Worm (Caenorhabditis elegans): ENCODE data around the gene apc-10.
A peak's percentile ranks its signal among the peaks of the same experiment; 100 is the strongest.

apc-10 gene

DNA sequence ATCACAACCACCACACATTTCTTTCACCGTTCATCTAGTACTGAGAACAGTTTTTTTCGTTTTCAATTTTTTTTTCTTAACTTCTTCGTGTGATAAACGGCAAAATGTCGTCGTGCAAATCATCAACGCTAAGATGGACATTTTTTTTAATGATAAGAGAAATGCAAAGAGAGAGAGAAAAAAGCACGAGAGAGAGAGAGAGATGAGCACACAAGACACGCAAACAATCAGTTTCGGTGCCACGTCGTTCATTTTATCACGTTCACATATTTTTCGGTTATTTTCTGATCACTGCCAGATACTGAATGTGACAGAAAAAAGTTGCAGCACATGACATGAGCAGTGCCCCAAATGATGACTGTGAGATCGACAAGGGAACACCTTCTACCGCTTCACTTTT lies 42.0 kb upstream of the apc-10 start, which contains the start of gene egl-9 (continued):
- no peak for TF ChIP-seq zip-2 (tag; optimal IDR thresholded peaks at IDR 0.05)
- no peak for TF ChIP-seq ceh-82 (tag; optimal IDR thresholded peaks at IDR 0.05)
- TF ChIP-seq unc-62 (GFP tag; optimal IDR thresholded peaks at IDR 0.05 in 1 of 2), result peak in 1 of 2 experiments; percentile 24
- TF ChIP-seq unc-62 (tag; optimal IDR thresholded peaks at IDR 0.05), result no peak
- no peak for TF ChIP-seq lir-3 (tag; optimal IDR thresholded peaks at IDR 0.05)
- 0 out of 2 replicates have a peak, but pooled peaks have one; percentile 16 for TF ChIP-seq Y75B8A.6 (GFP tag; IDR thresholded peaks at IDR 0.05)
- no peak for TF ChIP-seq R02D3.7 (tag; optimal IDR thresholded peaks at IDR 0.05)
- TF ChIP-seq lin-1 (GFP tag; IDR thresholded peaks at IDR 0.05), result 0 out of 2 replicates have a peak, but pooled peaks have one; percentile 15
- TF ChIP-seq cey-2 (tag; optimal IDR thresholded peaks at IDR 0.05; ENCODE audit: borderline replicate concordance, insufficient read depth), result no peak
- no peak for TF ChIP-seq ZK546.5 (tag; optimal IDR thresholded peaks at IDR 0.05)
- no peak for TF ChIP-seq spr-3 (GFP tag; optimal IDR thresholded peaks at IDR 0.05)

DNA sequence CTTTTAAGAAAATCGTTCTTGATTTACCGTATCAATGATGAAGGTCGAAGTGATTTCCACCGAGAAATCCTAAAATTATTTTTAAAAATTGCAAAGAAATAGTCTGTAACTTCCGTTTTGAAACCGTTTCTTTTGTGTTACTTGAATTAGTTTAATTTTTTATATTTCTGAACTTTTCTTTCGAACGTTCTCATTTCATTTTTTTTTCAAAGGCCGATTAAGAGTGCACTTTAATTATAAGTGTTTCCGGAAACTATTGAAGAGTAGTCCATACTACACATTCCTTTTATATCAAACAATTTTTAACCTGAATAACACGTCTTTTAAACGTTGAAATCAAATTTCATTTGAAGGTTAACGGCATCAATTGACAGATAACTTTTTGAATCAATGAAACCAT lies 41.5 kb upstream of the apc-10 start:
- TF ChIP-seq lsy-2 (tag; optimal IDR thresholded peaks at IDR 0.05), result no peak
- TF ChIP-seq unc-62 (GFP tag; optimal IDR thresholded peaks at IDR 0.05 in 1 of 2), result peak in 1 of 2 experiments; percentile 90
- no peak for TF ChIP-seq unc-62 (tag; optimal IDR thresholded peaks at IDR 0.05)
- TF ChIP-seq ceh-62 (tag; optimal IDR thresholded peaks at IDR 0.05), result no peak
- TF ChIP-seq ceh-44 (GFP tag; IDR thresholded peaks at IDR 0.05), result no peak
- no peak for TF ChIP-seq daf-8 (GFP tag; IDR thresholded peaks at IDR 0.05)
- no peak for TF ChIP-seq zip-11 (GFP tag; IDR thresholded peaks at IDR 0.05)
- no peak for TF ChIP-seq F26F4.8 (GFP tag; conservative IDR thresholded peaks at IDR 0.05)
- TF ChIP-seq aha-1 (tag), result peak; percentile 13

DNA sequence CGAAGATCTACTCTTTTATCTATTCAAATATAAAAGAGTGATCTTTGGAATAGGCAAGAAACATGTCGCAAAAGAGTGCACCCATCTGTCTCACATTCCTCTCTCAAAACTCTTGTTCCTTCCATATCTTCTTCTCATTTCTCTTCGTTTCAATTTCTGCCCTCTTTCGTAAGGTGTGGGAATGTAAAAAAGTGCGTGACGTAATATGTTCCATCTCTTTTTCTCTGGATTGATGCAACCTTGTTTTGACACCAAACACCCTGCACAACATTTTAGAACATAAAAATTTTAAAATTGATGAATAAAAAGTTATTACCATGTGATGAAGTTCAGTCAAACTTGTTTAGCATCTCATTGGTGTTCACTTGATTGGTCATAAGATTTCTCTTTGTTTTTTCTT lies 41.0 kb upstream of the apc-10 start:
- no peak for TF ChIP-seq mxl-2 (GFP tag; conservative IDR thresholded peaks at IDR 0.05)
- TF ChIP-seq ZK337.2 (GFP tag; IDR thresholded peaks at IDR 0.05), result no peak
- TF ChIP-seq lin-15B (tag; optimal IDR thresholded peaks at IDR 0.05), result no peak
- peak; percentile 71 for TF ChIP-seq hlh-30 (tag; optimal IDR thresholded peaks at IDR 0.05; ENCODE audit: insufficient read depth)
- no peak for TF ChIP-seq lin-39 (tag; optimal IDR thresholded peaks at IDR 0.05)
- no peak for TF ChIP-seq daf-16 (GFP tag; optimal IDR thresholded peaks at IDR 0.05)
- peak; percentile 15 for TF ChIP-seq daf-16 (tag; optimal IDR thresholded peaks at IDR 0.05)
- TF ChIP-seq gei-8 (GFP tag; optimal IDR thresholded peaks at IDR 0.05), result no peak
- TF ChIP-seq ceh-32 (tag; optimal IDR thresholded peaks at IDR 0.05; ENCODE audit: poor library complexity), result no peak
- TF ChIP-seq ceh-62 (tag; optimal IDR thresholded peaks at IDR 0.05), result no peak
- no peak for TF ChIP-seq zfp-3 (GFP tag; conservative IDR thresholded peaks at IDR 0.05)
- TF ChIP-seq tag-97 (GFP tag; IDR thresholded peaks at IDR 0.05), result no peak
- no peak for TF ChIP-seq nhr-102 (tag; optimal IDR thresholded peaks at IDR 0.05)
- TF ChIP-seq nhr-111 (GFP tag; optimal IDR thresholded peaks at IDR 0.05), result no peak
- TF ChIP-seq nhr-11 (tag; optimal IDR thresholded peaks at IDR 0.05), result no peak
- TF ChIP-seq D1046.2 (GFP tag; IDR thresholded peaks at IDR 0.05), result no peak
- TF ChIP-seq mxl-3 (GFP tag; optimal IDR thresholded peaks at IDR 0.05), result no peak
- TF ChIP-seq ama-1 (optimal IDR thresholded peaks at IDR 0.05), result peak; percentile 58
- TF ChIP-seq dmd-8 (GFP tag; IDR thresholded peaks at IDR 0.05), result no peak
- TF ChIP-seq set-16 (GFP tag; IDR thresholded peaks at IDR 0.05), result no peak
- no peak for TF ChIP-seq nhr-76 (tag; optimal IDR thresholded peaks at IDR 0.05)
- no peak for TF ChIP-seq ZK546.5 (tag; optimal IDR thresholded peaks at IDR 0.05)
- TF ChIP-seq jun-1 (tag; optimal IDR thresholded peaks at IDR 0.05), result no peak
- no peak for TF ChIP-seq hlh-11 (tag; optimal IDR thresholded peaks at IDR 0.05)
- TF ChIP-seq pha-4 (GFP tag; IDR thresholded peaks at IDR 0.05), result no peak
- no peak for TF ChIP-seq pha-4 (tag; optimal IDR thresholded peaks at IDR 0.05)
- no peak for TF ChIP-seq nhr-42 (GFP tag; IDR thresholded peaks at IDR 0.05)
- TF ChIP-seq Y48G9A.11 (GFP tag; IDR thresholded peaks at IDR 0.05), result no peak
- no peak for TF ChIP-seq dmd-9 (GFP tag; IDR thresholded peaks at IDR 0.05)
- TF ChIP-seq ceh-20 (GFP tag; IDR thresholded peaks at IDR 0.05), result no peak
- TF ChIP-seq zip-2 (tag; optimal IDR thresholded peaks at IDR 0.05), result no peak
- TF ChIP-seq unc-39 (tag; optimal IDR thresholded peaks at IDR 0.05), result no peak
- TF ChIP-seq spr-3 (GFP tag; optimal IDR thresholded peaks at IDR 0.05), result no peak
- peak; percentile 2 for TF ChIP-seq mes-2 (tag; optimal IDR thresholded peaks at IDR 0.05; ENCODE audit: poor library complexity, severe bottlenecking)
